Worm (Caenorhabditis elegans) whole organism, dauer: Measurements from ENCODE around the gene gst-3.

Experiments
- unc-62 ChIP-seq: sonication (generic microtip); optimal IDR thresholded peaks from 2 replicates; lab custom pipeline; 2017; ENCODE audit warnings: missing biosample characterization, missing genetic modification reagents, missing genetic modification characterization

gst-3 gene

DNA sequence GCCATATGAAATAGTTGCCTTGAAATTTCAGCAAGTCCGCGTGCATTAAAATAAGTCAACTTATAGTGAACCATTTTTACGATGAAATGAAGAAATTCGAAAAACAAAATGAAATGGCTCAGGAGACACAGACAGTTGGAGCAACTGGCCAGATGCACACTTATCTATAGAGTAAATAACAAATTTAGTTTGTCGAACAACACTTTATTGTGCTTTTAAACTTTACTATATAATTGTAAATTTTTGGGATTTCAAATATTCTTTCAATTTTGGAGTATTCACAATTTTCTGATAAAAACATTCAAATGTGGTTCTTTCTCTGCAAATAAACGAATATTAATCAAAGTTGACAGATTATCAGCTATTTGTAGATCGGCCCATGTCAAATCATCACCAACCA, at the start of gene gst-3:
gst-3 (minus strand) TSS at position 101 of the 400 bp plus-strand sequence.
- no peak for TF ChIP-seq unc-62 (GFP tag; lab: Kevin White, UChicago)

DNA sequence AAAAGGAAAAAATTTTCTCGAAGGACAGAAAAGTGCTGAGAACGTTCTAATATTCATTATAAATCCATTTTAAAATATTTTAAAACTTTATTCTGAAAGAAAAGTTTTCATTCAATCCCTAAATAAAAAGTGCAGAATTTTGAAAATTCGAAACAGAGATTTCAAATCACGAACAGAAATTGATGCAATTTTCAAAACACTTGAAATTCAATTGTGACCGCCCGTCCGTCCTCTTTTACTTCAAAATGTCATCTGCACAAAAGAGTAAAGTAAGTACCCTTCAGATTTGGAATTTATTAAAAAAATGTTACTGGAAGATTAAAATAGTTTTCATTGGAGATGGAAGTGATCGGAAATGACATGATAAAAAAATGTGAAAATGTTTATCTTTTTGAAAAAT, 48.5 kb upstream of the gst-3 start:
- no peak for TF ChIP-seq unc-62 (GFP tag; lab: Kevin White, UChicago)

DNA sequence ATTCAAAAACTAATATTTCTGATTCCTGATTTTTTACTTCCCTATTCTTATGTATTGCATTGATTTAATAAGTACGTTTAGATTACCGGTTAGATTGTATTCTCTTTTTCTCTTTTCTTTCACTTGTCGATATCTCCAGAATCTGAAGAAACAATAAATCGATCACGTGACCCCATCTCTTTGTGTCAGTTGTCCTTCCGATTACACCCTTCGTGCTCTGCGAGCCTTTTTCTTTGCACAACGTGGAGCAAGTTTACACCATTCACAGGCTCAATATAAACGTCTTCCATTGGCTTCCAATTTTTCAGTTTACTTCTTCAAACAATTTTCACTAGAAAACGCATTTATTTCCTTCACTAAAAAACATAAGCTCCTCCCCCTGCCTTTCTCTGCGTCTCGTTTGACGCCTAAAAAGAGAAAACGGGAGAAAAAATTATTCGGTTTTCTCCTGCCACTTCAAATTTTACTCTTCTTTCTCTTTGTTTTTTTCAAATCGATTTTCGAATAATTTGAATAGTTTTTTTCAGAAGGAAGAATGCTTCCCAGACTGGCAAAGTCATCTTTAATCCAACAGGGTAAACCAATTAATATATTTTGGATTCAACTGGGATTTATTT, 40.2 kb upstream of the gst-3 start, which contains the start of gene gta-1:
gta-1 (plus strand) TSS at position 528 of the 617 bp plus-strand sequence.
- TF ChIP-seq unc-62 (GFP tag; lab: Kevin White, UChicago): no peak

DNA sequence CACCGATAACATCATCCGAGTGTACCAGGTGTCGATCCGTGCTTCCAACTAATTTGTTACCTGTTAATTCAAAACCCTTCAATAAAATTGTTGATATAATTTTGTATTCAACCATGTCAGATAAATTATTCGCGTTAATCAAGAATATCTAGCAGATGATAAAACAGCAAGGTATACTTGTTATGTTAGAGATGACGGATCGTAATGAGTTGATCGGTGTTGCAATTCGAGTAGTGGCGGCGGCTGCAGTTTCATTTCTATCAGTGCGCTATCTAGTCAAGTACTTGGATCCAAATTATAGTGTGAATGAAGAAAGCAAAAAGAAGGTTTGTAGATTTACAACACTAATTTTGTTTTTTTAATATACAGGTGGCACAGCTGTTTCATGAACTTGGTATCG, 37.7 kb upstream of the gst-3 start, which contains the start of gene mspn-1:
mspn-1 (plus strand) TSS at position 190 of the 400 bp plus-strand sequence.
- TF ChIP-seq unc-62 (GFP tag; lab: Kevin White, UChicago): no peak

DNA sequence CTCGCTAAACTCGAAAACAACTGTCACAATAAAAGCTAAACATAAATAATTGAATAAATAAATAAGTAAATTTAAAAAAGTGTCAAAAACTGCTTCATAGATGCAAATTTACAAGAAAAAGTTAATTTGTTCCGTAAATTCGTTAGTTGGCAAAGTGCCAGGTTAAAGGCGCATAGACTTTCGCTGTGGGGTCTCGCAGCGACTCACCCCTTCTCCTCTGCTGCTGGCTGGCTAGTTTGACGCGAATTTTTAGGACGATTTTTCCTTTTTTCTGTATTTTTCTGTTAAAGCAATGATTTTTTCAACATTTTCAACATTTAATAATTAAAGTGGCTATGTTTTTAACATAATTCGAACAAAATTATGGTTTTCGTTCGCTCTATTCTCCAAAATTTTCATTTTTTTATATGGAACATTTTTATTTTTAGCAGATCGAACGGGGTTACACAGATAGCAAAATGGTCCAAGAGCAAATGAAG, 36.2 kb upstream of the gst-3 start, which contains the start of gene rack-1:
rack-1 (plus strand) TSS at position 429 of the 479 bp plus-strand sequence.
- TF ChIP-seq unc-62 (GFP tag; lab: Kevin White, UChicago): no peak

DNA sequence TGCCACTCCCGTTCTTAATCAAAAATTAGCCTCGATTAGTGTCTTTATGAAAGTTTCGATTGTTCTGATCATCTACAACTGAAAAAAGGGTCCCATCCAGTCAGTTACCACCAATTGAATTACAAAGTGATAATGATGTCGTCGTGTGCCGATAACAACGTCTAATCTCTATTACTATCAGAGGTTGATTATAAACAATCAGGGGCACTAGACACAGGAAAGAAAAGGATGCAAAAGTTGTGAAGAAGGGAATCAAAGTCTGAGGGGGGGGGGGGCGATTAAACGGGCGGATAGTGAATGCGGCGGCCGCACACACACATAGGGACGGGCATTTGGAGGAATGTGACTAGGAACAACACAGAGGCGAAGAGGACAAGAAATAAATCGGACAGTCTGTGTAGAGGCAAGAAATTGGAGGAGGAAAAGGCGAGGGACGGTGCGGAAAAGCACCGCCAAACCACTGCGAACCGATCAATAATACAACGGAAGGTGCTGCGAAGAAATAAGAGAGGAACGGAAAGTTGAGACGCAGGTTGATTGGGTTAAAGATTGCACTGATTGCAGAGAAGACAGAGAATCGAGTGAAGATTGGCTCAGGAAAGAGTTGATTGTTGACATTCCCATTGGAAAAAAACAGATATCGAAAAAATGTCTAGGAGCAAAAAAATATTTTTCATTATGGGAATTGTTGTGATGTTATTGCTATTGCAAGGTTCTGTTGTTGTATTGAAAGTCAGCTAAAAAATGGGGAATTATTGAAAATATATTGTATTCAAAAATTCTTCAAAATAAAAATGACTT, 35.1 kb upstream of the gst-3 start:
- TF ChIP-seq unc-62 (GFP tag; lab: Kevin White, UChicago): no peak

DNA sequence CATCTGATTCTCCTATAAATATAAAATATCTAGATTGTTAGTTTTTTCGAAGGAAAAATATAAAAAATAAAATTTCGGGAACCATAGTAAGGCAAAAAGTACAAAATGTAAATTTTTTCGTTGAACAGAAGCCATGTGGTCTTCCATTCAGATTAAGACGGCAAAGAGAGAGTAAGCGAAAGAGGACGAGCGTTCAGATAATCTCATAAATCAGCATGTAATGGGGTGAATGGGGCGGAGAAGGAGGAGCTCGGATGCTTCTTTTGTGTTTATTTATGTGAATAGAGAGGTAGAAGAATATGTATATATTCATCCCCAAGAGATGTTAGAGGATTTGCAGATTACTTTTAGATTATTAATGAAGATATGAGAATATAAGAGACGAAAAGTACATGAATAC, 34.3 kb upstream of the gst-3 start, which contains the start of gene pxf-1:
pxf-1 (minus strand) TSS at position 14 of the 400 bp plus-strand sequence.
- TF ChIP-seq unc-62 (GFP tag; lab: Kevin White, UChicago): no peak

DNA sequence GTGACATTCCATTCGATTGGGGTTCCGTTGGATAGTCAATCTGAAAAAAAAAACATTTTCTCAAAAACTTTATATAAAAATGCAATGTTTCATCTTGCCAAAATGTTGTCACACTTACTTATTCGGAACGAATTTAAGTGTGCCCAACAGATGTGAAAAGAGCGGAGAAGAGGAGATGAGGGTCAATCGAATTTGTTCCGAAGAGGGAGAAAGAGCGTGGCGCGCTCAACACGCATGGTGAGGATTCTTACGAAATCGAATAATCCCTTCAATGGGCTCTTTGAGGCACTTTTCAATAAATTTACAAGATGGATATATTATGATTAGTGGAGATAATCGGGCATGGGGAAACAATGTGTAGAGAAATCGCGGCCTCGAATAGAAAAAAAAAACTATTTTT, 30.8 kb upstream of the gst-3 start:
- no peak for TF ChIP-seq unc-62 (GFP tag; lab: Kevin White, UChicago)

DNA sequence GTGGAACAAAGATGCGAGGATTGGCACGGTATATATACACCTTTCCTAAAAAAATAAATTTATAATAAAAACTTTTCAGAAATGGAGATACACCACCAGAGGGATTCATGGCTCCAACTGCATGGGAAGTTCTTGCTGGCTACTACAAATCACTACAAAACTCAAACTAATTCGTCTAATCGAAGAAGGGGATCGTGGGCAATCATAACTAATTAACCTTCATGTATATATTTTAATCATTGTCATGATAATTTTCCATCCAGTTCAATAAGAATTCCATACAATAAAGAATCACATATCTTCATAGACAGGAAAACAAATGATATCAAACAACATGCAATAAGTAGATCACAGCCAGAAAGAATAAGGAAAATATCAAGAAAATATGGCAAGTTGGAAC, 24.0 kb upstream of the gst-3 start:
- no peak for TF ChIP-seq unc-62 (GFP tag; lab: Kevin White, UChicago)

DNA sequence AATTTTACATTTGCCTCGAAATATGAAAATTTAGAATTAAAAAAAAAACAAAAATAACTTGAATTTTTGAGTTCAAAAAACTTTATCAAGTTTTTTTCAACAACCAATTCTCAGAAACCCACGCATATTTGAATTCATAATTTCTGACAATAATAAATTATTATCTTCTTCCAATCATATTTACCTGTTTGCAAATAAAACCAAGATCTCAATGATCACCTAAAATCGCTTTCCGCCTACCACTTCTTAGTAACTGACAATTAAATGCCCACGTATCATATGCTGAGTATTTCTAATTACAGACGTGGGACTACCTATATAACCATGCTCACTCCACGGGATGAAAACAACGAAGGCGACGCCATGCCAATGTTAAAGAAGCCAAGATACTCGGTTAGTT, 21.7 kb upstream of the gst-3 start, which contains the start of gene pps-1:
pps-1 (plus strand) TSS at position 301 of the 400 bp plus-strand sequence.
- TF ChIP-seq unc-62 (GFP tag; lab: Kevin White, UChicago): no peak

DNA sequence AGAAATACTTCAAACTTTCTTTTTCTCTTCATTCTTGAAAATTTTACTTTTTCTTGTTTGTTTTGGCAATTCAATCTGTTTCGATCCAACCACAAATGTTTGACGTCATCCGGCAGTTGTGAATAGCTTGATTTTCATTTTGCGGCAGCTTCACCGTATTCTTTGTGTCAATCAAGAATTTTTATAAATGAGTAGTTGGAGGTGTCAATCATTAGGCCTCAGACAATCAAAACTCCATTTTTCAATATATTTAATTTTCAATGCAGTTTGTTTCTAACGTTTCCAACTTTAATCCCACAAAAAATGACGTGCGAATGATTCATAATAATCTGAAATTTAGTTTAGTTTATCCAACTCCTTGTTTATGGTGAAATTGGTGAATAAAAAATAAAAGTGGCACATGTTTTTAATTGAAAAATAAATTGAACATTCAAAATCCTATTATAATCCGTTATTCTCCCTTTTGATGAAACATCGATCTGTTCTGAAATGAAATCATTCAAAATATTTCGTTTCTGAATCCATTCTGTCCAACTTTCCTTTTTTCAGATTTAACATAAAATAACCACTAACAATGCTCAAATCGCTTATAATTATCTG, 17.5 kb upstream of the gst-3 start, which contains the start of gene ttr-53:
ttr-53 (plus strand) TSS at position 550 of the 600 bp plus-strand sequence.
- no peak for TF ChIP-seq unc-62 (GFP tag; lab: Kevin White, UChicago)

DNA sequence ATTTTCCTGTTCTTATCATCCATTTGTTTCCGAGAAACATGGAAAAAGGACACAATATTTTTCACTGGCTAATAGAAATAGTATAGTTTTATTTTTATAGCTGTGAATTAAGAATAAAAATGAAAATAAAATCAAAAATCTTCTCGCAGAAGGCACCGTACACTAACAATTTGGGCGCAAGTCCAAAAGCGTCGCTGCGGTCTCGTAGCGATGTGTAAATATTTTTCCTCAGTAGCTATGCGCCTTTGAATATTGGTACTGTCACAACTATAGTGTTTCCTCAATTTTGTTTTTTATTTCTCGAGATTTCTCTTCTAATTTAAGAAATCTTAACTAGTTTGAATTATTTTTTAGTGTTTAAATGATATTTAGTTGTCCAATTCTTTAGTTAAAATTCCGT, 17.0 kb upstream of the gst-3 start:
- TF ChIP-seq unc-62 (GFP tag; lab: Kevin White, UChicago): no peak

DNA sequence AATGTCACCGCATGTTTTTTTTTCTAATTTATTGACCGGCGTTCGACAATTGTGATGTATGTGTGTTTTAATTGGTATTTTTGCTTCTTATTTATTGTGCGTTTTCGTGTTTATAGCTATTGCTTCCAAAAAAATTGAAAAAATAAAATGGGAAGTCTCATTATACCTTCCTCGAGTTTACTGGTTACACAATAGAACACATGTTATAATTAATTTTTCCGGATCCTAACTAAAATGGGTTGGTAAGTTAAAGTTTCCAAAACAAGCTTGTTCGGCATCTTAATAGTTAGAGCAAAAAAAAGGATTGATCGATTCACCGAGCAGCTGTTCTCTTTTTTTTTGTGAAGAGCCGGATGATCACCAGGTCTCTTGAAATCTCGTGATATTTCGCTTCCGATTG, 15.4 kb upstream of the gst-3 start, which contains the start of gene ttr-54:
ttr-54 (plus strand) TSS at position 301 of the 400 bp plus-strand sequence.
- no peak for TF ChIP-seq unc-62 (GFP tag; lab: Kevin White, UChicago)

DNA sequence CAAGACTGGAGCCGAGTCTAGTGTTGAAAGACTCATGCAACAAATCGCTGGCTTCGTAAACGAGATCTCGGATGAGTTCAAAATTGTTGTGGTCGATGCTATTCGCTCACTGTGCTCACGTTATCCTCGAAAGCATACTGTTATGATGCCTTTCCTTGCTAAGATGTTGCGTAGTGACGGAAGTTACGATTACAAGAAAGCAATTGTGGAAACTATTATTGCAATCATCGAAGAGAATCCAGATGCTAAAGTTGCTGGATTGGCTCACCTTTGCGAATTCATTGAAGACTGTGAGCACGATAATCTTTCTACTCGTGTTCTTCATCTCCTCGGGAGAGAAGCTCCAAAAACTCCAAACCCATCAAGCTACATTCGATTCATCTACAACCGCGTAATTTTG, 13.4 kb upstream of the gst-3 start:
- no peak for TF ChIP-seq unc-62 (GFP tag; lab: Kevin White, UChicago)

DNA sequence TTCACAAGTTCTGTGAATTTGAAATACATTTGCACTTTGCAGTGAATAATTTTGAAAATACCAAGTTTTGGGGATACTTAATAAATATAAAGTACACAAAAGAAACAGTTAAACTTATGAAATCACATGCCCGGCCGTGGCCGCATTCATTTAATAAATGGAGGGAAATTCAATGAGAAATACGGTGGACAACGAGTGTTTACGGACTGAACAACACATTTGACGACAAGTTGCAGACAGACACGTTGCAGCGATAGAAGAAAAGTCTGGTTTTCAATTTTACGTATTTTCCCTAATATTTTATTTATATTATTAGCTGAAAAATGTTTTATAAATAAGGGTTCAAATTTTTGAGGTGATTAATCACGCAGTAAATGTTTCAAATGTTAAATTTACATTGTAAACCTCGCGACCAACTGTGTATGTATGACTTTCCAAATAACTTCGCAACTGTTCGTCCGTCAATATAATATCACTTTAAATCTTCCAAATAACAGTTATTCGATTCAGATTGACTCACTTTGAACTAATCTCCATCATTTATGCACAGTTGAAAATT, 11.5 kb upstream of the gst-3 start, which contains the start of gene copg-1:
copg-1 (plus strand) TSS at position 509 of the 559 bp plus-strand sequence.
- no peak for TF ChIP-seq unc-62 (GFP tag; lab: Kevin White, UChicago)
